ENCODE assay signal across 1 fruit fly cellular context in the genomic region with DNA sequence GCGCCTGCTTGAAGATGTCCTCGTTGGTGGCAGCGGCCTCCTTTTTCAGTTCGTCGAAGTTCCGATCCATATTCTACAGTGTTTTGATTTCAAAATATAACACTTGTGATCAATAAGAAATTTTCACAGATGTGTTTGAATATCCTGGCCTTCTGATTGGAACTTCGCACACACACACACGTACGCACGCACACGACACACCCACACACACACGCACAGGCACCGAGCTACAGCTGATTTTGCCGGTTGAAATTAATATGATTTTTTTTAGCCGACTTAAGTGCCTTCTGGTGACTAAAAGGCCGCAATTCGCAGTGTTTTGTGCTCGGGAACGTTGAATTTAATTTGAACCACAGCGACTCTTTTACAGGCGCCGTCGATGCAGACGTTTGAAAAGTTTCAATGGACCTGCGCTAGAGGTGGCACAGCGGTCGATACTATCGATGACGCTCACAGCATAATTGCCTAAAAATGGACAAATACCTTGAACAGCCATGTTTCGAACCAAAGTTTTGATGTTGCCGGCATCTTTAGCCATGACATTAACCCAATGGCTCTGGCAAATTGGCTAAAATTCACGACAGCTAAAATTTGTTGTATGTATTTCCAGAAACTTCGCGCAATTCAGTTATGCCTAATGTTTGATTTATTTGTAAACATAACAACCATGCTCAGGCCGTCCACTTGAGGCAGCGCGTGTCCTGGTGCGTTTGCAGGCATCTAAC.
TF ChIP-seq lines count a peak whose summit lies in the region.

A gene (minus strand): TSS at position 415 of the 725 bp plus-strand sequence.

TF ChIP-seq in whole organism, embryonic, 481 proteins besides CTCF, POLR2A, EP300 and RAD21 (continued from another document and continues in another):
- peak; percentile 42 for TF ChIP-seq Jarid2 (GFP tag; optimal IDR thresholded peaks at IDR 0.05; lab: Kevin White, UChicago)
- TF ChIP-seq NC2β (GFP tag; optimal IDR thresholded peaks at IDR 0.05; lab: Kevin White, UChicago) = peak; percentile 66
- TF ChIP-seq CG10267 (tag; optimal IDR thresholded peaks at IDR 0.05; lab: Kevin White, UChicago) = peak; percentile 65
- TF ChIP-seq CG14667 (GFP tag; IDR thresholded peaks at IDR 0.05; lab: Robert Waterston, UW) = no peak
- TF ChIP-seq zfh1 (GFP tag; IDR thresholded peaks at IDR 0.05; lab: Robert Waterston, UW) = no peak
- peak; percentile 2 for TF ChIP-seq maf-S (GFP tag; optimal IDR thresholded peaks at IDR 0.05; lab: Kevin White, UChicago)
- peak; percentile 40 for TF ChIP-seq CG9609 (GFP tag; optimal IDR thresholded peaks at IDR 0.05; lab: Kevin White, UChicago)
- peak; percentile 42; the same call in 1 of the 2 replicates for TF ChIP-seq nerfin-2 (GFP tag; IDR thresholded peaks at IDR 0.05; lab: Robert Waterston, UW; ENCODE audit: partially characterized antibody)
- no peak for TF ChIP-seq CG7839 (tag; optimal IDR thresholded peaks at IDR 0.05; lab: Kevin White, UChicago)
- TF ChIP-seq h (optimal IDR thresholded peaks at IDR 0.05; lab: Kevin White, UChicago) = no peak
- peak; percentile 29 for TF ChIP-seq shn (GFP tag; optimal IDR thresholded peaks at IDR 0.05; lab: Kevin White, UChicago)
- peak; percentile 87 for TF ChIP-seq Myb (GFP tag; optimal IDR thresholded peaks at IDR 0.05; lab: Kevin White, UChicago)
- TF ChIP-seq B-H2 (GFP tag; optimal IDR thresholded peaks at IDR 0.05; lab: Kevin White, UChicago) = peak; percentile 26
- peak; percentile 63 for TF ChIP-seq sug (tag; optimal IDR thresholded peaks at IDR 0.05; lab: Kevin White, UChicago)
- TF ChIP-seq D (optimal IDR thresholded peaks at IDR 0.05; lab: Kevin White, UChicago) = no peak
- TF ChIP-seq D (GFP tag; optimal IDR thresholded peaks at IDR 0.05; lab: Kevin White, UChicago) = no peak
- TF ChIP-seq fru (optimal IDR thresholded peaks at IDR 0.05; lab: Kevin White, UChicago) = no peak
- no peak for TF ChIP-seq trh (GFP tag; optimal IDR thresholded peaks at IDR 0.05; lab: Kevin White, UChicago)
- TF ChIP-seq Hsf (GFP tag; optimal IDR thresholded peaks at IDR 0.05; lab: Kevin White, UChicago) = peak; percentile 31
- TF ChIP-seq Gug (GFP tag; IDR thresholded peaks at IDR 0.05; lab: Robert Waterston, UW) = no peak
- TF ChIP-seq CG2889 (GFP tag; IDR thresholded peaks at IDR 0.05; lab: Robert Waterston, UW) = no peak
- peak; percentile 20 for TF ChIP-seq CG8924 (tag; optimal IDR thresholded peaks at IDR 0.05; lab: Kevin White, UChicago)
- TF ChIP-seq fd96Cb (tag; optimal IDR thresholded peaks at IDR 0.05; lab: Kevin White, UChicago) = no peak
- peak; percentile 72 for TF ChIP-seq YL-1 (GFP tag; optimal IDR thresholded peaks at IDR 0.05; lab: Kevin White, UChicago)
- TF ChIP-seq dpn (GFP tag; optimal IDR thresholded peaks at IDR 0.05; lab: Kevin White, UChicago) = peak; percentile 42 to 52
- peak; percentile 90 for TF ChIP-seq bbx (GFP tag; IDR thresholded peaks at IDR 0.05; lab: Robert Waterston, UW; ENCODE audit: partially characterized antibody)
- no peak for TF ChIP-seq CG12769 (tag; optimal IDR thresholded peaks at IDR 0.05; lab: Kevin White, UChicago)
- TF ChIP-seq vvl (GFP tag; IDR thresholded peaks at IDR 0.05; lab: Robert Waterston, UW) = peak; percentile 54; the same call in 1 of the 2 replicates
- peak; percentile 17 for TF ChIP-seq CrebB (tag; optimal IDR thresholded peaks at IDR 0.05; lab: Kevin White, UChicago)
- peak; percentile 99 for TF ChIP-seq chinmo (GFP tag; IDR thresholded peaks at IDR 0.05; lab: Robert Waterston, UW; ENCODE audit: partially characterized antibody)
- no peak for TF ChIP-seq ase (GFP tag; IDR thresholded peaks at IDR 0.05; lab: Robert Waterston, UW)
- no peak for TF ChIP-seq CG31224 (GFP tag; IDR thresholded peaks at IDR 0.05; lab: Robert Waterston, UW)
- no peak for TF ChIP-seq CG6254 (GFP tag; optimal IDR thresholded peaks at IDR 0.05; lab: Kevin White, UChicago)
- no peak for TF ChIP-seq CG4730 (GFP tag; IDR thresholded peaks at IDR 0.05; lab: Robert Waterston, UW)
- TF ChIP-seq Bgb (GFP tag; IDR thresholded peaks at IDR 0.05; lab: Robert Waterston, UW; ENCODE audit: partially characterized antibody) = peak; percentile 95
- TF ChIP-seq luna (GFP tag; optimal IDR thresholded peaks at IDR 0.05; lab: Kevin White, UChicago) = peak; percentile 45
- peak; percentile 57 for TF ChIP-seq Dek (tag; optimal IDR thresholded peaks at IDR 0.05; lab: Kevin White, UChicago)
- no peak for TF ChIP-seq org-1 (GFP tag; optimal IDR thresholded peaks at IDR 0.05; lab: Kevin White, UChicago)
- TF ChIP-seq CG8290 (GFP tag; optimal IDR thresholded peaks at IDR 0.05; lab: Kevin White, UChicago) = peak; percentile 51
- peak in 1 of 2 experiments; percentile 88 for TF ChIP-seq CG8290 (tag; optimal IDR thresholded peaks at IDR 0.05; lab: Kevin White, UChicago)
- TF ChIP-seq repo (GFP tag; optimal IDR thresholded peaks at IDR 0.05; lab: Kevin White, UChicago) = peak; percentile 26
- peak; percentile 28 for TF ChIP-seq CG13424 (tag; optimal IDR thresholded peaks at IDR 0.05; lab: Kevin White, UChicago)
- TF ChIP-seq Blimp-1 (GFP tag; optimal IDR thresholded peaks at IDR 0.05; lab: Kevin White, UChicago) = no peak
- peak; percentile 95 for TF ChIP-seq Sin3A (optimal IDR thresholded peaks at IDR 0.05; lab: Kevin White, UChicago)
- no peak for TF ChIP-seq dmrt99B (tag; optimal IDR thresholded peaks at IDR 0.05; lab: Kevin White, UChicago)
- TF ChIP-seq CG13287 (GFP tag; IDR thresholded peaks at IDR 0.05; lab: Robert Waterston, UW; ENCODE audit: partially characterized antibody) = peak; percentile 97
- peak; percentile 3 for TF ChIP-seq Side (GFP tag; optimal IDR thresholded peaks at IDR 0.05; lab: Kevin White, UChicago)
- no peak for TF ChIP-seq CG5180 (GFP tag; optimal IDR thresholded peaks at IDR 0.05; lab: Kevin White, UChicago)
- TF ChIP-seq run (tag; optimal IDR thresholded peaks at IDR 0.05; lab: Kevin White, UChicago) = no peak
- no peak for TF ChIP-seq tin (GFP tag; optimal IDR thresholded peaks at IDR 0.05; lab: Kevin White, UChicago)
- no peak for TF ChIP-seq D19A (tag; optimal IDR thresholded peaks at IDR 0.05; lab: Kevin White, UChicago)
- no peak for TF ChIP-seq Hr78 (GFP tag; optimal IDR thresholded peaks at IDR 0.05; lab: Kevin White, UChicago)
- peak; percentile 88 for TF ChIP-seq Dp (GFP tag; optimal IDR thresholded peaks at IDR 0.05; lab: Kevin White, UChicago)
- TF ChIP-seq insv (GFP tag; optimal IDR thresholded peaks at IDR 0.05; lab: Kevin White, UChicago) = peak; percentile 87 to 98
- no peak for TF ChIP-seq CG43689 (GFP tag; IDR thresholded peaks at IDR 0.05; lab: Robert Waterston, UW)
- TF ChIP-seq Bdp1 (GFP tag; optimal IDR thresholded peaks at IDR 0.05; lab: Kevin White, UChicago) = no peak
- peak; percentile 3 for TF ChIP-seq gcm (GFP tag; optimal IDR thresholded peaks at IDR 0.05; lab: Kevin White, UChicago)
- no peak for TF ChIP-seq Stat92E (GFP tag; optimal IDR thresholded peaks at IDR 0.05; lab: Kevin White, UChicago)
- TF ChIP-seq nom (GFP tag; optimal IDR thresholded peaks at IDR 0.05; lab: Kevin White, UChicago) = peak; percentile 30
- TF ChIP-seq psq (GFP tag; optimal IDR thresholded peaks at IDR 0.05; lab: Kevin White, UChicago) = no peak
- TF ChIP-seq CG6854 (GFP tag; optimal IDR thresholded peaks at IDR 0.05; lab: Kevin White, UChicago) = no peak
- TF ChIP-seq hkb (optimal IDR thresholded peaks at IDR 0.05; lab: Kevin White, UChicago) = peak; percentile 94
- no peak; the same call in 1 of the 2 replicates for TF ChIP-seq hkb (GFP tag; IDR thresholded peaks at IDR 0.05; lab: Robert Waterston, UW)
- TF ChIP-seq CG17829 (tag; optimal IDR thresholded peaks at IDR 0.05; lab: Kevin White, UChicago) = peak; percentile 68
- no peak for TF ChIP-seq CG4328 (GFP tag; optimal IDR thresholded peaks at IDR 0.05; lab: Kevin White, UChicago)
- no peak for TF ChIP-seq twi (tag; optimal IDR thresholded peaks at IDR 0.05; lab: Kevin White, UChicago)
- peak; percentile 33 for TF ChIP-seq CG3995 (GFP tag; optimal IDR thresholded peaks at IDR 0.05; lab: Kevin White, UChicago)
- TF ChIP-seq pita (GFP tag; optimal IDR thresholded peaks at IDR 0.05; lab: Kevin White, UChicago) = peak; percentile 93
- peak; percentile 19 for TF ChIP-seq CG12299 (tag; optimal IDR thresholded peaks at IDR 0.05; lab: Kevin White, UChicago)
- peak; percentile 84; the same call in 2 of the 3 replicates for TF ChIP-seq mld (GFP tag; IDR thresholded peaks at IDR 0.05; lab: Robert Waterston, UW; ENCODE audit: partially characterized antibody)
- no peak for TF ChIP-seq CG16779 (GFP tag; IDR thresholded peaks at IDR 0.05; lab: Robert Waterston, UW)
- TF ChIP-seq Nf-YB (GFP tag; optimal IDR thresholded peaks at IDR 0.05; lab: Kevin White, UChicago) = peak; percentile 21
- no peak for TF ChIP-seq CG12219 (GFP tag; optimal IDR thresholded peaks at IDR 0.05; lab: Kevin White, UChicago)
- no peak for TF ChIP-seq CG34376 (GFP tag; optimal IDR thresholded peaks at IDR 0.05; lab: Kevin White, UChicago)
- peak; percentile 85 for TF ChIP-seq inv (GFP tag; IDR thresholded peaks at IDR 0.05; lab: Robert Waterston, UW; ENCODE audit: partially characterized antibody)
- peak; percentile 96 for TF ChIP-seq ftz-f1 (GFP tag; optimal IDR thresholded peaks at IDR 0.05; lab: Kevin White, UChicago)
- TF ChIP-seq ac (GFP tag; optimal IDR thresholded peaks at IDR 0.05; lab: Kevin White, UChicago) = no peak
- no peak for TF ChIP-seq fd64A (GFP tag; optimal IDR thresholded peaks at IDR 0.05; lab: Kevin White, UChicago)
- TF ChIP-seq Optix (GFP tag; IDR thresholded peaks at IDR 0.05; lab: Robert Waterston, UW) = no peak
- peak; percentile 32 for TF ChIP-seq her (GFP tag; optimal IDR thresholded peaks at IDR 0.05; lab: Kevin White, UChicago)
- TF ChIP-seq CG12391 (tag; optimal IDR thresholded peaks at IDR 0.05; lab: Kevin White, UChicago) = peak; percentile 51
- TF ChIP-seq CG2129 (GFP tag; IDR thresholded peaks at IDR 0.05; lab: Robert Waterston, UW; ENCODE audit: partially characterized antibody) = peak; percentile 80
- TF ChIP-seq CG2116 (GFP tag; optimal IDR thresholded peaks at IDR 0.05; lab: Kevin White, UChicago) = peak; percentile 73
- TF ChIP-seq CG11093 (GFP tag; IDR thresholded peaks at IDR 0.05; lab: Robert Waterston, UW) = no peak
- TF ChIP-seq CG2120 (GFP tag; optimal IDR thresholded peaks at IDR 0.05; lab: Kevin White, UChicago) = peak; percentile 47
- peak; percentile 71 for TF ChIP-seq stwl (tag; optimal IDR thresholded peaks at IDR 0.05; lab: Kevin White, UChicago)
- TF ChIP-seq cato (GFP tag; optimal IDR thresholded peaks at IDR 0.05; lab: Kevin White, UChicago; ENCODE audit: borderline replicate concordance) = no peak
- peak; percentile 21 for TF ChIP-seq Bteb2 (GFP tag; optimal IDR thresholded peaks at IDR 0.05; lab: Kevin White, UChicago)
- TF ChIP-seq Sox102F (GFP tag; optimal IDR thresholded peaks at IDR 0.05; lab: Kevin White, UChicago) = no peak
- TF ChIP-seq Dip3 (GFP tag; optimal IDR thresholded peaks at IDR 0.05; lab: Kevin White, UChicago) = peak; percentile 11
- TF ChIP-seq CG8089 (GFP tag; optimal IDR thresholded peaks at IDR 0.05; lab: Kevin White, UChicago) = no peak
- TF ChIP-seq bab2 (GFP tag; optimal IDR thresholded peaks at IDR 0.05; lab: Kevin White, UChicago) = no peak
- TF ChIP-seq Six4 (GFP tag; optimal IDR thresholded peaks at IDR 0.05; lab: Kevin White, UChicago) = no peak
- TF ChIP-seq sc (optimal IDR thresholded peaks at IDR 0.05; lab: Kevin White, UChicago) = no peak
- TF ChIP-seq sc (GFP tag; optimal IDR thresholded peaks at IDR 0.05; lab: Kevin White, UChicago) = no peak
- TF ChIP-seq Ada2b (GFP tag; IDR thresholded peaks at IDR 0.05; lab: Robert Waterston, UW) = no peak
- TF ChIP-seq emc (GFP tag; optimal IDR thresholded peaks at IDR 0.05; lab: Kevin White, UChicago) = no peak
- peak; percentile 93 for TF ChIP-seq CG16813 (GFP tag; IDR thresholded peaks at IDR 0.05; lab: Robert Waterston, UW; ENCODE audit: partially characterized antibody)
- no peak for TF ChIP-seq ranshi (GFP tag; IDR thresholded peaks at IDR 0.05; lab: Robert Waterston, UW)
- TF ChIP-seq Hey (tag; optimal IDR thresholded peaks at IDR 0.05; lab: Kevin White, UChicago) = no peak
- no peak for TF ChIP-seq pfk (GFP tag; optimal IDR thresholded peaks at IDR 0.05; lab: Kevin White, UChicago)
- TF ChIP-seq Fer1 (GFP tag; optimal IDR thresholded peaks at IDR 0.05; lab: Kevin White, UChicago) = peak; percentile 28
- TF ChIP-seq CG31388 (GFP tag; optimal IDR thresholded peaks at IDR 0.05; lab: Kevin White, UChicago) = no peak
- TF ChIP-seq bsh (GFP tag; optimal IDR thresholded peaks at IDR 0.05; lab: Kevin White, UChicago) = no peak
- no peak for TF ChIP-seq CG17385 (GFP tag; optimal IDR thresholded peaks at IDR 0.05; lab: Kevin White, UChicago)
- no peak for TF ChIP-seq CG5953 (GFP tag; IDR thresholded peaks at IDR 0.05; lab: Robert Waterston, UW)
- TF ChIP-seq hbn (GFP tag; IDR thresholded peaks at IDR 0.05; lab: Robert Waterston, UW; ENCODE audit: partially characterized antibody) = peak; percentile 95
- no peak for TF ChIP-seq Usf (GFP tag; optimal IDR thresholded peaks at IDR 0.05; lab: Kevin White, UChicago)
- peak; percentile 88 for TF ChIP-seq sd (tag; optimal IDR thresholded peaks at IDR 0.05; lab: Kevin White, UChicago)
- TF ChIP-seq MBD-R2 (GFP tag; IDR thresholded peaks at IDR 0.05; lab: Robert Waterston, UW) = peak; percentile 80
- peak; percentile 92 for TF ChIP-seq knrl (GFP tag; IDR thresholded peaks at IDR 0.05; lab: Robert Waterston, UW; ENCODE audit: partially characterized antibody)
- no peak for TF ChIP-seq cas (GFP tag; IDR thresholded peaks at IDR 0.05; lab: Robert Waterston, UW)
- TF ChIP-seq cg (GFP tag; optimal IDR thresholded peaks at IDR 0.05; lab: Kevin White, UChicago) = peak; percentile 95
- no peak for TF ChIP-seq CG6813 (GFP tag; optimal IDR thresholded peaks at IDR 0.05; lab: Kevin White, UChicago)
- peak; percentile 42 for TF ChIP-seq CG15601 (tag; optimal IDR thresholded peaks at IDR 0.05; lab: Kevin White, UChicago)
- no peak for TF ChIP-seq MTF-1 (GFP tag; optimal IDR thresholded peaks at IDR 0.05; lab: Kevin White, UChicago; ENCODE audit: borderline replicate concordance)
- TF ChIP-seq disco-r (GFP tag; optimal IDR thresholded peaks at IDR 0.05; lab: Kevin White, UChicago) = no peak
- TF ChIP-seq az2 (GFP tag; optimal IDR thresholded peaks at IDR 0.05; lab: Kevin White, UChicago) = peak; percentile 3
- peak; percentile 42; the same call in 2 of the 3 replicates for TF ChIP-seq Dbx (GFP tag; IDR thresholded peaks at IDR 0.05; lab: Robert Waterston, UW)
- TF ChIP-seq Sry-β (GFP tag; optimal IDR thresholded peaks at IDR 0.05; lab: Kevin White, UChicago) = peak; percentile 81
- no peak for TF ChIP-seq ttk (GFP tag; IDR thresholded peaks at IDR 0.05; lab: Robert Waterston, UW)
- TF ChIP-seq CG32532 (GFP tag; IDR thresholded peaks at IDR 0.05; lab: Robert Waterston, UW) = peak; percentile 47; the same call in 1 of the 2 replicates
- peak; percentile 94 for TF ChIP-seq unc-4 (GFP tag; IDR thresholded peaks at IDR 0.05; lab: Robert Waterston, UW; ENCODE audit: partially characterized antibody)
